Fruit fly (Drosophila melanogaster): Measurements from ENCODE around the gene CG8475.

dm6 chr2L:8170600-8171182 is 26.0 kb downstream of the CG8475 start:
- no peak for TF ChIP-seq CG1620 (GFP tag; optimal IDR thresholded peaks at IDR 0.05)
- no peak for TF ChIP-seq cnc (optimal IDR thresholded peaks at IDR 0.05)
- no peak for TF ChIP-seq kay (GFP tag; ENCODE audit: borderline replicate concordance)
- no peak for TF ChIP-seq Mnt (GFP tag; optimal IDR thresholded peaks at IDR 0.05)
- TF ChIP-seq CG12768 (GFP tag; optimal IDR thresholded peaks at IDR 0.05) = no peak
